Fruit fly (Drosophila melanogaster) S2 (cell line): ENCODE data around the gene slmb.

Experiments used
- CG8478 ChIP-seq: fragments of >200 bp; optimal IDR thresholded peaks from 2 replicates; lab custom pipeline; 2018
- CTCF ChIP-seq, 2 experiments: fragments of >200 bp; optimal IDR thresholded peaks; 2 replicates each; lab custom pipeline; 2018

DNA sequence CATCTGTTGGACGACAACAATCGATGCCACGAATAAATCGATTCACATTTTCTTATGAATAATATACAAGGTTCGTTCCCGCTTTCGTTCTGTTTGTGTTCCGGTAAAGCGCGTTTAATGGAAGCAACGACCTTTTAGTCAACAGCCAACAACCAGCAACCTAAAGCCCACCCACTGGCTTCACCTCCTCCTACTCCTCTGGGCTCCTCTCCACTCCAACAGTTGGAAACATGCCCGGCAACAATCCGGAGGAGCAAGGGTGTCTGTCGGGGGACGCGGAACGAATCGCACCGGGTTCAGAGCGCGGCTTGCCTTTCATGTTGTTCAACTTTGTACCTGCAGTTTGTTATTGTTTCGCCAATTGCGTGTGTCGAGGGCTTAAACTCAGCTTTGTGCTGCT, 3.1 kb downstream of the slmb start:
- TF ChIP-seq CTCF (optimal IDR thresholded peaks at IDR 0.05; lab: Kevin White, UChicago) = no peak
- TF ChIP-seq CG8478 = no peak
